Fruit fly (Drosophila melanogaster): ENCODE data around the gene snf.

Gene snf

DNA sequence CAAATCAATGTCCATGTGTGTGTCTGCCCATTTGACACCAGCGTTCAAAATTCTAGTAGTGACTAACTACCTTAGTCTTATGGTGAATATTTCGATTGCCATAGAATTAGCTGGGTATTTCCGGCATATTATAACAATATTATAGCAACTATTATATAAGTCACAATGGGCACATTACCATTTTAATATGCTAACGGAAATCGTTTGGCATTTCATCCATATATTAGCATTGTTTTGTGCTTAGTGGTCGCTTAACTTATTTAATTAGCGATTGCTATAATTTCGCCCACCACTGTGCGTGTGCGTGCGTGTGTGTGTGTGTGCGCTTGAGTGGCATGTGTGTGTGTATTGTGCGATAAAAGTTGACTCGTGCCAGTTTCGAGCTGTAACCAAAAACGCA lies 27.7 kb downstream of the snf start (continued):
- TF ChIP-seq ap (GFP tag; IDR thresholded peaks at IDR 0.05) (no peak), stwl (tag; optimal IDR thresholded peaks at IDR 0.05) (no peak), Side (GFP tag; optimal IDR thresholded peaks at IDR 0.05) (no peak), ci (GFP tag; IDR thresholded peaks at IDR 0.05) (0 out of 3 replicates have a peak, but pooled peaks have one; percentile 44), ERR (GFP tag; optimal IDR thresholded peaks at IDR 0.05) (no peak), ttk (GFP tag; IDR thresholded peaks at IDR 0.05) (no peak), CG2889 (GFP tag; IDR thresholded peaks at IDR 0.05) (no peak), CG11504 (tag; optimal IDR thresholded peaks at IDR 0.05) (peak; percentile 71), ems (GFP tag; optimal IDR thresholded peaks at IDR 0.05) (no peak), abd-A (tag; optimal IDR thresholded peaks at IDR 0.05) (no peak), shn (GFP tag; optimal IDR thresholded peaks at IDR 0.05) (no peak), MTF-1 (GFP tag; optimal IDR thresholded peaks at IDR 0.05; ENCODE audit: borderline replicate concordance) (no peak), CG17829 (tag; optimal IDR thresholded peaks at IDR 0.05) (peak; percentile 4), Dek (tag; optimal IDR thresholded peaks at IDR 0.05) (peak; percentile 59), da (GFP tag; optimal IDR thresholded peaks at IDR 0.05) (no peak), vfl (GFP tag; optimal IDR thresholded peaks at IDR 0.05) (no peak), gsb (GFP tag; IDR thresholded peaks at IDR 0.05) (no peak), h (optimal IDR thresholded peaks at IDR 0.05) (no peak), CG1792 (GFP tag; optimal IDR thresholded peaks at IDR 0.05) (no peak), CG4617 (GFP tag; optimal IDR thresholded peaks at IDR 0.05; ENCODE audit: borderline replicate concordance) (no peak), CG4360 (GFP tag; IDR thresholded peaks at IDR 0.05) (no peak), sr (GFP tag; IDR thresholded peaks at IDR 0.05) (no peak), Kr (GFP tag; optimal IDR thresholded peaks at IDR 0.05) (no peak), CG17359 (tag; optimal IDR thresholded peaks at IDR 0.05) (peak; percentile 63), CG6689 (GFP tag; IDR thresholded peaks at IDR 0.05) (no peak), CG3163 (GFP tag; optimal IDR thresholded peaks at IDR 0.05) (no peak), CG2199 (GFP tag; IDR thresholded peaks at IDR 0.05) (no peak), PHDP (tag; optimal IDR thresholded peaks at IDR 0.05) (peak; percentile 60), CG18599 (GFP tag; optimal IDR thresholded peaks at IDR 0.05) (peak; percentile 76), ac (GFP tag; optimal IDR thresholded peaks at IDR 0.05) (no peak), trem (tag; optimal IDR thresholded peaks at IDR 0.05) (no peak), exex (tag; optimal IDR thresholded peaks at IDR 0.05) (peak; percentile 24), ftz-f1 (GFP tag; optimal IDR thresholded peaks at IDR 0.05) (no peak), Nf-YC (tag; optimal IDR thresholded peaks at IDR 0.05) (peak; percentile 16), CG11085 (GFP tag; IDR thresholded peaks at IDR 0.05) (no peak), unc-4 (GFP tag; IDR thresholded peaks at IDR 0.05; ENCODE audit: partially characterized antibody) (no peak), dm (GFP tag; optimal IDR thresholded peaks at IDR 0.05) (no peak), vvl (GFP tag; IDR thresholded peaks at IDR 0.05) (0 out of 2 replicates have a peak, but pooled peaks have one; percentile 40), Rfx (GFP tag; IDR thresholded peaks at IDR 0.05) (peak; percentile 52; the same call in 1 of the 2 replicates), CG5180 (GFP tag; optimal IDR thresholded peaks at IDR 0.05) (peak; percentile 17), CG13624 (GFP tag; optimal IDR thresholded peaks at IDR 0.05) (no peak), tio (GFP tag; optimal IDR thresholded peaks at IDR 0.05) (no peak), al (GFP tag; IDR thresholded peaks at IDR 0.05) (no peak), nmo (GFP tag; optimal IDR thresholded peaks at IDR 0.05) (peak; percentile 21), emc (GFP tag; optimal IDR thresholded peaks at IDR 0.05) (no peak), CG3995 (GFP tag; optimal IDR thresholded peaks at IDR 0.05) (no peak), D19B (GFP tag; optimal IDR thresholded peaks at IDR 0.05) (peak; percentile 34), CG6272 (GFP tag; IDR thresholded peaks at IDR 0.05) (no peak), Dbx (GFP tag; IDR thresholded peaks at IDR 0.05) (no peak), insv (GFP tag; optimal IDR thresholded peaks at IDR 0.05) (no peak), Med (GFP tag) (peak; percentile 73), CG3847 (GFP tag; IDR thresholded peaks at IDR 0.05) (0 out of 2 replicates have a peak, but pooled peaks have one; percentile 23), mam (GFP tag; optimal IDR thresholded peaks at IDR 0.05) (no peak)

Measured in whole organism, embryonic.